Fruit fly (Drosophila melanogaster) whole organism, pupa: ENCODE measurements around the gene tws.

Source experiments
- CG10348 ChIP-seq: fragments of 200-800 bp; sonication (Bioruptor generic); IDR thresholded peaks from 2 replicates; pipeline ENCODE4 v1.3.6; 2022; ENCODE audit warnings: missing biosample characterization, missing genetic modification characterization
- CG12605 ChIP-seq: fragments of 200-800 bp; sonication (Bioruptor generic); IDR thresholded peaks from 2 replicates; pipeline ENCODE4 v1.3.6; 2022; ENCODE audit warnings: missing biosample characterization, missing genetic modification characterization
- CG13204 ChIP-seq: fragments of 200-800 bp; sonication (Bioruptor generic); optimal IDR thresholded peaks from 2 replicates; lab custom pipeline; 2018; ENCODE audit warnings: missing biosample characterization, mild to moderate bottlenecking, missing genetic modification characterization, moderate library complexity
- CG14655 ChIP-seq: fragments of 200-800 bp; sonication (Bioruptor generic); optimal IDR thresholded peaks from 3 replicates; lab custom pipeline; 2017; ENCODE audit warnings: mild to moderate bottlenecking, missing biosample characterization, missing genetic modification reagents, missing genetic modification characterization
- CG15710 ChIP-seq: fragments of 200-800 bp; sonication (Bioruptor generic); optimal IDR thresholded peaks from 2 replicates; lab custom pipeline; 2018; ENCODE audit warnings: missing biosample characterization, mild to moderate bottlenecking, missing genetic modification characterization, moderate library complexity
- CG17806 ChIP-seq: fragments of 200-800 bp; sonication (Bioruptor generic); optimal IDR thresholded peaks from 2 replicates; lab custom pipeline; 2018; ENCODE audit warnings: missing biosample characterization, mild to moderate bottlenecking, missing genetic modification characterization, moderate library complexity
- CG32121 ChIP-seq: fragments of 200-800 bp; sonication (Bioruptor generic); IDR thresholded peaks from 2 replicates; pipeline ENCODE4 v1.3.6; 2022; ENCODE audit warnings: missing biosample characterization, missing genetic modification characterization
- CG34367 ChIP-seq: fragments of 200-800 bp; sonication (Bioruptor generic); optimal IDR thresholded peaks from 2 replicates; lab custom pipeline; 2018; ENCODE audit warnings: missing biosample characterization, mild to moderate bottlenecking, missing genetic modification characterization
- CG4496 ChIP-seq: fragments of 200-800 bp; sonication (Bioruptor generic); IDR thresholded peaks from 3 replicates; pipeline ENCODE4 v1.3.6; 2022; ENCODE audit warnings: missing biosample characterization, missing genetic modification characterization
- CG8159 ChIP-seq: fragments of 200-800 bp; sonication (Bioruptor generic); optimal IDR thresholded peaks from 3 replicates; lab custom pipeline; 2018; ENCODE audit warnings: missing biosample characterization, mild to moderate bottlenecking, missing genetic modification characterization, moderate library complexity
- CG8301 ChIP-seq: fragments of 200-800 bp; sonication (Bioruptor generic); optimal IDR thresholded peaks from 2 replicates; lab custom pipeline; 2018; ENCODE audit warnings: missing biosample characterization, mild to moderate bottlenecking, missing genetic modification characterization
- CG9948 ChIP-seq: fragments of 200-800 bp; sonication (Bioruptor generic); optimal IDR thresholded peaks from 2 replicates; lab custom pipeline; 2018; ENCODE audit warnings: missing biosample characterization, mild to moderate bottlenecking, missing genetic modification characterization, moderate library complexity
- D1 ChIP-seq: fragments of 200-800 bp; sonication (Bioruptor generic); optimal IDR thresholded peaks from 2 replicates; lab custom pipeline; 2018; ENCODE audit warnings: missing biosample characterization, mild to moderate bottlenecking, missing genetic modification characterization, moderate library complexity
- EcR ChIP-seq: fragments of 200-800 bp; sonication (Bioruptor generic); optimal IDR thresholded peaks from 3 replicates; lab custom pipeline; 2019; ENCODE audit warnings: missing biosample characterization, missing genetic modification characterization, mild to moderate bottlenecking, moderate library complexity, missing genetic modification reagents
- Ets98B ChIP-seq: fragments of 200-800 bp; sonication (Bioruptor generic); IDR thresholded peaks from 2 replicates; pipeline ENCODE4 v1.3.6; 2022; ENCODE audit warnings: missing biosample characterization, missing genetic modification characterization
- Pif1A ChIP-seq: fragments of 200-800 bp; sonication (Bioruptor generic); optimal IDR thresholded peaks from 3 replicates; lab custom pipeline; 2016; ENCODE audit warnings: missing biosample characterization, missing genetic modification characterization
- Pif1B ChIP-seq: fragments of 200-800 bp; sonication (Bioruptor generic); optimal IDR thresholded peaks from 3 replicates; lab custom pipeline; 2016; ENCODE audit warnings: missing biosample characterization, missing genetic modification characterization
- Snoo ChIP-seq: fragments of 200-800 bp; sonication (Bioruptor generic); optimal IDR thresholded peaks from 3 replicates; lab custom pipeline; 2017; ENCODE audit warnings: missing biosample characterization, mild to moderate bottlenecking, missing genetic modification characterization, inconsistent platforms
- fd96Ca ChIP-seq: fragments of 200-800 bp; sonication (Bioruptor generic); IDR thresholded peaks from 3 replicates; pipeline ENCODE4 v1.3.6; 2022; ENCODE audit warnings: missing biosample characterization, missing genetic modification characterization
- gl ChIP-seq: fragments of 200-800 bp; sonication (Bioruptor generic); optimal IDR thresholded peaks from 2 replicates; lab custom pipeline; 2018; ENCODE audit warnings: missing biosample characterization, mild to moderate bottlenecking, missing genetic modification characterization
- rn ChIP-seq: fragments of 200-800 bp; sonication (Bioruptor generic); IDR thresholded peaks from 2 replicates; pipeline ENCODE4 v1.3.6; 2022; ENCODE audit warnings: missing biosample characterization, missing genetic modification characterization

tws gene

DNA sequence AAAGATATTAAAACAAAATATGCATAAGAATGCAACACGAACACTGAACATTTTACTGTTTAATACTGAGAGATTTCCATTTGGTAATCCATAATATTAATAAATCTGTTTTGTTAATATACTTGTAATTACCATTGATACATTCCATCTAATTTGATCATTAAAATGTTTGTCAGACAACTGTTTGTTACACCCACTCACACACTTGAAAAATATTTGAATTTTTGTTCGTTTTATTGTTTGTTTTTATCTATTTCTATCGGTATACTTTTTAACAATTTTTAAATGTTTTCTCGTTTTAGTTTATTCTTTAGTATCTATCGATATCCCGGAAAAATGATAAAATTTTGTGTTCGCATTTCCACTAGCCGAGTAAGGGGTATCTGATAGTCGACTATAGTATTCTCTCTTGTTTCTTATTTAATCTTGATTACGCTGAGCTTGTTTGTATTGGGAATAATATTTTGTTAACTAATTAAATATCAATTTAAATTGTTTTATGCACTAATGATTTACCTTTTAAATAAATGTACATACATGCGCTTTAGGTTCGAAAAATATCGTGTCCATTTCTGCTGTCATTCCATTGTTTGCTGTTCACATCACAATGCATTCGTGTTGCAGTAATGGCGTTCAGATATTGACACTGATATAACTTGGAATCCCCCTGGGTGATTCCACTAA, 12.4 kb upstream of the tws start, which contains the start of gene CG34303:
CG34303 (minus strand) TSS at position 51 of the 684 bp plus-strand sequence.
- TF ChIP-seq CG14655 (GFP tag; lab: Kevin White, UChicago) (no peak), Pif1B (no peak), D1 (no peak), rn (GFP tag; lab: Robert Waterston, UW) (no peak), Ets98B (GFP tag; lab: Robert Waterston, UW) (no peak), CG13204 (GFP tag; lab: Kevin White, UChicago) (no peak), CG32121 (no peak), CG12605 (no peak), fd96Ca (no peak), CG17806 (tag; lab: Kevin White, UChicago) (no peak), Pif1A (GFP tag; lab: Kevin White, UChicago) (no peak), CG10348 (no peak), CG34367 (tag; lab: Kevin White, UChicago) (no peak), CG8159 (tag; lab: Kevin White, UChicago) (no peak), Snoo (no peak), EcR (no peak), CG4496 (GFP tag; lab: Robert Waterston, UW) (no peak), gl (no peak), CG8301 (tag; lab: Kevin White, UChicago) (no peak)

- no peak for TF ChIP-seq CG17806 (tag; lab: Kevin White, UChicago)
- TF ChIP-seq CG34367 (tag; lab: Kevin White, UChicago), result no peak
- TF ChIP-seq D1, result no peak
- TF ChIP-seq CG8301 (tag; lab: Kevin White, UChicago), result no peak
- TF ChIP-seq CG10348, result no peak
- TF ChIP-seq CG12605, result no peak
- TF ChIP-seq Pif1A (GFP tag; lab: Kevin White, UChicago), result no peak
Measured at dm6 chr3R:10150555-10150954, 11.0 kb upstream of the tws start.

DNA sequence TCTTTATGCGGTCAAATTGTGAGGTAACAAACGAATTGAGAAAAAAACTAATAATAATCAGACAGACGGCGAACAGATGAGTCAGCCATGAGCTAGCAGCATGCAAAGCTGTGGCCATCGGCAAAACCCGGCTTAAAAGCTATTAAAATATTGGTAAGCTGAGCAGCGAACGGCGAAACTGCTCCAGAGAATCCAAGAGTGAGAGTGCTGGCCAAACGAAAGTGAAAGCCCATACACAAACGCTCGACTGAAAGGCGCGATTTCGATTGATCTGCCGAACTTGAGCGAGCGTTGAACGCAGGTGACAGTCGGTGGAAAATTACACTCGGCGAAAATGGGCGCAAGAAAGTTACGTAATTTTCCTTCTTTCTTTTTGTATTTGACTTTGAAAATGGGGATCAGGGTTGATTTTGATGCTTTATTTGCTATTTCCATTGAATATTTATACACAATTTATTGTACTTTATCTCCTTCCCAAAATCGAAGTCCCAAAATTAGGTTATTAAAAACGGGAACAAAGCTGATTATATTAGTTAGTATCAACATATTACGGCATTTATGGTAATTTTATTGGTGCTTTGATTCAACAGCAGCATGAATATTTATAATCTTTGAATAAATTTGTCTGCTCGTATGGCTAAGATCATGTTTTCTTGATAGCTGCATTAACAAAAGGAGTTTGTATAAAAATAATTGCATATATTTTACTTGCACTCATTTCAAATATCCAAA, 10.3 kb upstream of the tws start:
- TF ChIP-seq CG12605, result no peak
- no peak for TF ChIP-seq rn (GFP tag; lab: Robert Waterston, UW)
- no peak for TF ChIP-seq CG15710 (tag; lab: Kevin White, UChicago)
- no peak for TF ChIP-seq CG9948 (tag; lab: Kevin White, UChicago)
- no peak for TF ChIP-seq CG10348
- no peak for TF ChIP-seq CG14655 (GFP tag; lab: Kevin White, UChicago)
- TF ChIP-seq CG13204 (GFP tag; lab: Kevin White, UChicago), result no peak
- TF ChIP-seq D1, result no peak
- TF ChIP-seq Ets98B (GFP tag; lab: Robert Waterston, UW), result no peak
- TF ChIP-seq CG32121, result no peak
- TF ChIP-seq Pif1A (GFP tag; lab: Kevin White, UChicago), result no peak
- TF ChIP-seq CG4496 (GFP tag; lab: Robert Waterston, UW), result no peak
- no peak for TF ChIP-seq fd96Ca
- TF ChIP-seq, all 21 proteins: peak for 0

dm6 chr3R:10148376-10148887, 8.9 kb upstream of the tws start:
- TF ChIP-seq CG8159 (tag; lab: Kevin White, UChicago) (no peak), fd96Ca (no peak), D1 (no peak), Snoo (no peak), Ets98B (GFP tag; lab: Robert Waterston, UW) (no peak), CG4496 (GFP tag; lab: Robert Waterston, UW) (no peak), EcR (no peak), CG8301 (tag; lab: Kevin White, UChicago) (no peak), CG9948 (tag; lab: Kevin White, UChicago) (no peak), CG14655 (GFP tag; lab: Kevin White, UChicago) (no peak), CG13204 (GFP tag; lab: Kevin White, UChicago) (no peak), CG12605 (no peak), CG10348 (no peak), Pif1B (no peak), rn (GFP tag; lab: Robert Waterston, UW) (no peak), gl (no peak), CG17806 (tag; lab: Kevin White, UChicago) (no peak)

dm6 chr3R:10147176-10147575, 7.6 kb upstream of the tws start:
- TF ChIP-seq CG4496 (GFP tag; lab: Robert Waterston, UW), result no peak
- no peak for TF ChIP-seq Snoo
- no peak for TF ChIP-seq CG32121

DNA sequence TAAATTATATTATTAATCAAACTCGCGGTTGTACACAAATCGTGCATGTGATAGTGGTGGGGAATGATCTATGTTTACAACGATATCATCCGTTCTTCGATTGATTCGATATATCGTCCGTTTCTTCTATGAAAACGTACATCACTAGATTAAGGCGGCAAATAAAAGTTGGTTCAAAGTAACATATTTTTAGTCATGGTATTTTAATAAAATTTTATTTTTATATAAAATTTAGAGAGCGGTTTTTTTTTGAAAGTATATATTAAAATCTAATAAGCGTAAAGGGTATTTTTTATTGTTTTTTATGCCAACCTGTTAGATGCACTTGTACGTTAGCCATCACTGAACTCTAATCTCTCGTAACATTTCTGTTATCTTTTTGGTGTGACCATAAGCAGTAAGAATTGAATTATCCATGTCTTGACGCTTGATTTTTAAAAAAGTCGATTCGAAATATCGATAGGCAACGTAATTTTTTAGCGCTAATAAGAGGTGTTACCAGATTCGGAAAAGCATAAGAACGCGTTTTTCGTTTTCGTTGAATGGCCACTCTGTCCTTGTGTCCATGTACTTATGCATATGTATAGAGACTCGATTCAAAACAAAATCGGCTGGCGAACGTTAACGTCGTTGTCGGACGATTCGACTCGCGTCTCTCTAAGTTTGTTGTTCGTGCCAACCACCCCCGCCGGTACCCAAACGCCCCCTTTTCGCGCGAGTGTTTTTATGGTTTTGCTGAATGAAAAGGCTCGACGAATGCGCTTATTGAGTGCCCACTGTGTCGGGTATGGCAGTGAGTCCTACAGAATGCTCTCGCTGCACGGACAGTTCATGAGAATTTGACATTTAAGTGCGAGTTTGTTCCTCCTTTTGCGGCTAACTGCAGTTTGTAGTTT, 4.8 kb upstream of the tws start, which contains the start of the genes TAF1B and Invadolysin:
TAF1B (minus strand) TSS at position 82 of the 896 bp plus-strand sequence.
Invadolysin (plus strand) TSS at position 566 of the 896 bp plus-strand sequence.
- peak; percentile 60 for TF ChIP-seq EcR
- no peak for TF ChIP-seq CG8301 (tag; lab: Kevin White, UChicago)
- TF ChIP-seq CG10348, result no peak
- TF ChIP-seq CG14655 (GFP tag; lab: Kevin White, UChicago), result peak; percentile 9
- peak; percentile 54; the same call in 1 of the 2 replicates for TF ChIP-seq CG12605
- no peak for TF ChIP-seq Snoo
- TF ChIP-seq gl, result peak; percentile 27
- no peak for TF ChIP-seq CG32121
- peak; percentile 10; the same call in 1 of the 3 replicates for TF ChIP-seq CG4496 (GFP tag; lab: Robert Waterston, UW)
- TF ChIP-seq Pif1B, result no peak
- TF ChIP-seq CG15710 (tag; lab: Kevin White, UChicago), result peak; percentile 10
- peak; percentile 62 for TF ChIP-seq Ets98B (GFP tag; lab: Robert Waterston, UW)
- no peak for TF ChIP-seq rn (GFP tag; lab: Robert Waterston, UW)
- peak; percentile 17 for TF ChIP-seq CG8159 (tag; lab: Kevin White, UChicago)
- TF ChIP-seq CG34367 (tag; lab: Kevin White, UChicago), result no peak
- no peak for TF ChIP-seq D1
- TF ChIP-seq CG13204 (GFP tag; lab: Kevin White, UChicago), result peak; percentile 23
- TF ChIP-seq Pif1A (GFP tag; lab: Kevin White, UChicago), result peak; percentile 8
- TF ChIP-seq CG9948 (tag; lab: Kevin White, UChicago), result no peak
- TF ChIP-seq fd96Ca, result peak; percentile 38; the same call in 1 of the 3 replicates
- no peak for TF ChIP-seq CG17806 (tag; lab: Kevin White, UChicago)
